Fruit fly (Drosophila melanogaster): Measurements from ENCODE around the gene spen.

The spen gene

DNA sequence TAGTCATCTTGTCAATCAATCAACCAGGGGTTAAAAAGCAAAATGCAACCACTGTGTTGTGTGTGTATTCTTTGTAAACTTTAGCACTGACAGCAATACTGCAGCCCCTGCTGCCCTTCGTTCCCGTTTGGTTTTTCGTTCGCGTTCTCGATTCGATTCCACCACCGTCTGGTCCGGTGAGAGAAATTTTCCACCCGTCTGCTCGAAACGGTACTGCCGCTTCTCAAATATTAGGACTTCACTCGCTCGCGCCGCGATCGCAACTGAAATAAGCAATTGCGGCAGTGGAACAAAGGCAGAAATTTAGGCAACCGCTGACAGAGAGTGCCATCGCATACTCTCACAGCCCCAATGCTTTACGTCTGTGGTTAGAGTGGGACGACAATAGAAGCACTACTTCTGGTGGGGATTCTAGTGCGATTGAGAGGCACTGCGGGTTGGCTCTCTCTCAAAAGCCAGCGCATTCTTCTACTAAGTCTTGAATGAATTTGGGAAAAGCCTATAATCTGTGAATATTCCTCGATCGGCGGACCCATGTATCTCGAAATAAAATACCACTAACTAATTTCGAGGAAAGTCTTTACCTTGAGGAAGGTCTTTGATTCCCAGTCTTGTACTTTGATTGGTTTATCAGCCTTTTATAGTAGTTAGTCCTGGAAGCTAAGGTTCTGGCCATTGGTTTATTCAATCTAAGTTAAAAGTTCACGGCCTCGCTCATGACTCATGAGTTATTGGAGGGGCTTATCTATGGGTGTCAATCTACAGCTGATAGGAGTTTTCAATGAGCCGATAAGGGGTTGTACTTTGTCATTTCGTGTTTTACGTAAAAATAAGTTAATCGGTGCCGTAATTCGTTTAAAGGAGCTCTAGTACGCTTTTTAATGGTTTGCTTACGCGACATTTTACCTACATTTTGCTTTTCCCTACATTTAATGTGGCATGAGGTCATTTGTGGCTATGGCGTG is 29.6 kb upstream of the spen start (continued):
- TF ChIP-seq CG17361 (GFP tag; IDR thresholded peaks at IDR 0.05) (no peak), cas (GFP tag; IDR thresholded peaks at IDR 0.05) (peak; percentile 36; the same call in 1 of the 2 replicates), trem (tag; optimal IDR thresholded peaks at IDR 0.05) (peak; percentile 32), CG17802 (tag; optimal IDR thresholded peaks at IDR 0.05) (no peak), ERR (GFP tag; optimal IDR thresholded peaks at IDR 0.05) (peak; percentile 17), Dek (tag; optimal IDR thresholded peaks at IDR 0.05) (no peak), CG10431 (GFP tag; optimal IDR thresholded peaks at IDR 0.05) (peak; percentile 39), dan (GFP tag; IDR thresholded peaks at IDR 0.05) (no peak), ro (GFP tag; IDR thresholded peaks at IDR 0.05) (no peak), CG33557 (GFP tag; optimal IDR thresholded peaks at IDR 0.05) (peak; percentile 18), p53 (GFP tag; optimal IDR thresholded peaks at IDR 0.05) (no peak), TFAM (GFP tag; optimal IDR thresholded peaks at IDR 0.05) (no peak), CG4617 (GFP tag; optimal IDR thresholded peaks at IDR 0.05; ENCODE audit: borderline replicate concordance) (no peak), CG13287 (GFP tag; IDR thresholded peaks at IDR 0.05; ENCODE audit: partially characterized antibody) (peak; percentile 69), CG12942 (GFP tag; optimal IDR thresholded peaks at IDR 0.05) (no peak), Xbp1 (GFP tag; optimal IDR thresholded peaks at IDR 0.05) (no peak), CG14667 (GFP tag; IDR thresholded peaks at IDR 0.05) (no peak), crp (GFP tag; optimal IDR thresholded peaks at IDR 0.05) (peak in 1 of 2 experiments; percentile 0), zen (tag; optimal IDR thresholded peaks at IDR 0.05) (no peak), vnd (GFP tag; IDR thresholded peaks at IDR 0.05; ENCODE audit: partially characterized antibody) (no peak), CG15479 (GFP tag; optimal IDR thresholded peaks at IDR 0.05) (no peak), ken (GFP tag; IDR thresholded peaks at IDR 0.05) (0 out of 3 replicates have a peak, but pooled peaks have one; percentile 20), CG13775 (GFP tag; optimal IDR thresholded peaks at IDR 0.05) (no peak), her (GFP tag; optimal IDR thresholded peaks at IDR 0.05) (peak; percentile 58), CG10147 (GFP tag; optimal IDR thresholded peaks at IDR 0.05) (peak; percentile 34), Hr3 (GFP tag; optimal IDR thresholded peaks at IDR 0.05) (no peak), hbn (GFP tag; IDR thresholded peaks at IDR 0.05; ENCODE audit: partially characterized antibody) (no peak), fd3F (GFP tag; optimal IDR thresholded peaks at IDR 0.05) (no peak), Antp (GFP tag; optimal IDR thresholded peaks at IDR 0.05) (no peak), CG9797 (GFP tag; optimal IDR thresholded peaks at IDR 0.05) (no peak), CG2199 (GFP tag; IDR thresholded peaks at IDR 0.05) (peak; percentile 83), az2 (GFP tag; optimal IDR thresholded peaks at IDR 0.05) (no peak), CG4707 (GFP tag; optimal IDR thresholded peaks at IDR 0.05) (peak; percentile 64), pita (GFP tag; optimal IDR thresholded peaks at IDR 0.05) (no peak), CG2116 (GFP tag; optimal IDR thresholded peaks at IDR 0.05) (no peak), CG12744 (GFP tag; optimal IDR thresholded peaks at IDR 0.05) (no peak), CG18619 (GFP tag; optimal IDR thresholded peaks at IDR 0.05) (no peak), H15 (GFP tag; IDR thresholded peaks at IDR 0.05) (no peak), aop (GFP tag; IDR thresholded peaks at IDR 0.05) (peak; percentile 56; the same call in 1 of the 2 replicates), CG6765 (GFP tag; optimal IDR thresholded peaks at IDR 0.05) (peak; percentile 47), HLH3B (GFP tag; IDR thresholded peaks at IDR 0.05) (peak; percentile 15; the same call in 1 of the 2 replicates), D19A (tag; optimal IDR thresholded peaks at IDR 0.05) (peak; percentile 50), nom (GFP tag; optimal IDR thresholded peaks at IDR 0.05) (peak; percentile 80), CG4360 (GFP tag; IDR thresholded peaks at IDR 0.05) (0 out of 2 replicates have a peak, but pooled peaks have one; percentile 33), gsb-n (tag; optimal IDR thresholded peaks at IDR 0.05) (no peak), CG8478 (optimal IDR thresholded peaks at IDR 0.05) (no peak), Med (GFP tag) (peak; percentile 96), Chrac-16 (GFP tag; optimal IDR thresholded peaks at IDR 0.05) (no peak)
